Worm (Caenorhabditis elegans): ENCODE measurements around the gene abu-10.

- TF ChIP-seq gmeb-1 (tag; optimal IDR thresholded peaks at IDR 0.05): no peak
- TF ChIP-seq elt-3 (tag; optimal IDR thresholded peaks at IDR 0.05): no peak
- TF ChIP-seq ZK546.5 (tag; optimal IDR thresholded peaks at IDR 0.05): no peak
- no peak for TF ChIP-seq ama-1 (optimal IDR thresholded peaks at IDR 0.05)
- no peak for TF ChIP-seq aly-2 (tag; optimal IDR thresholded peaks at IDR 0.05)
- TF ChIP-seq egl-27 (tag; optimal IDR thresholded peaks at IDR 0.05): no peak
- no peak for TF ChIP-seq ceh-16 (tag; optimal IDR thresholded peaks at IDR 0.05)
- TF ChIP-seq unc-39 (tag; optimal IDR thresholded peaks at IDR 0.05): no peak
- no peak for TF ChIP-seq sma-3 (GFP tag; optimal IDR thresholded peaks at IDR 0.05)
- TF ChIP-seq snpc-4 (tag; optimal IDR thresholded peaks at IDR 0.05): no peak
- no peak for TF ChIP-seq lin-39 (tag; optimal IDR thresholded peaks at IDR 0.05)
- no peak for TF ChIP-seq nhr-23 (tag; optimal IDR thresholded peaks at IDR 0.05)
These were observed 24.7 kb upstream of the abu-10 start for ce11 chrX:3773233-3773632.
